Fruit fly (Drosophila melanogaster): Measurements from ENCODE around the gene CG11570.

- TF ChIP-seq Hr96 (GFP tag; optimal IDR thresholded peaks at IDR 0.05) (no peak), CG1620 (GFP tag; optimal IDR thresholded peaks at IDR 0.05) (no peak), CG5204 (GFP tag; optimal IDR thresholded peaks at IDR 0.05) (no peak)
These were observed 17.0 kb upstream of the CG11570 start, which contains the start of gene CG14125 for dm6 chr3L:11974605-11975004.

Data from whole organism, adult.